Worm (Caenorhabditis elegans): ENCODE results near the gene wdr-62.

DNA sequence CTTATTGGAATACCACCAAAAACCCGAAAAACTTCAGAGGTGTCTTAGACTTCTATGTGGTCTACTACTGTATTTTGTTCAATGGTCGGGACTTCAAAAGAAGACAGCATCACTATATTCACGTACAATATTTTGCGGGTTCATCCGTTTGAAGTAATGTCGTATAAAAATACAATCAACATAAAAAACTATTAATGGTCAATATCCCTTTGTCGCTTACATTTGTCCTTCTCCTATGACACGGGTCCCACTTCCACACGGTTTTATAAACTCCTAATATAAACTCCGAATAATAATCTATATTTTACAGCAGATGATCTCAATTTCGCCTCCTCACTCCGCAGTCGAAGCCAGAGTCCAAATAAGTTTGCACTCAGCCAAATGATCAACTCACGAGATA lies 13.7 kb downstream of the wdr-62 start:
- TF ChIP-seq fos-1 (tag; optimal IDR thresholded peaks at IDR 0.05) (no peak), efl-1 (optimal IDR thresholded peaks at IDR 0.05) (no peak), efl-1 (GFP tag; optimal IDR thresholded peaks at IDR 0.05 in 1 of 2) (no peak), lin-39 (tag; optimal IDR thresholded peaks at IDR 0.05) (no peak), pag-3 (tag; optimal IDR thresholded peaks at IDR 0.05; ENCODE audit: borderline replicate concordance, insufficient read depth) (no peak), elt-3 (tag; optimal IDR thresholded peaks at IDR 0.05) (no peak), nhr-90 (tag; optimal IDR thresholded peaks at IDR 0.05; ENCODE audit: poor library complexity) (no peak)
